Fruit fly (Drosophila melanogaster): Measurements from ENCODE around the gene Dop2R.
"Not testable (repeated sequence)": the region's sequence is repeated elsewhere in the genome, so short reads cannot be mapped to it uniquely, and the experiment has no call there.

The Dop2R gene

DNA sequence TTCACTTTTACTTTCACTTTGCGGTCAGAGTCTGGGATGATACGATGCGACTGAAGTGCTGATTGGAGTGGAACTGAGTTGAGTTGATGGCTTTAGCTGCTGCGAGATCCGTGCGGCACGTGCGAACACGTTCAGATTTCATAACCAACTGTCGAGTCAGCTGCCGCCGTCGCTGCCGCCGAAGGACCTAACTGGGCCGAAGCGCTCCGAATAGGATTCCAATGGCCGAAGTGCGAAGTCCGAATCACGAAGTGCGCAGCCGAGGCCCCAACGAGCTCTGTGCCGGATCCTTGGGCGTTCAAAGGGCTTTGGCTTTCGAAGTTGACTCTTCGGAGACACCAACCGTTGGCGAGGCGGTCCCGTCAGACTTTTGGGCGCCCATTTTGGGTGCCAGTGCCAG, at the start of gene Dop2R:
TSS of gene Dop2R (minus strand) at position 131 of the 400 bp plus-strand sequence.
- no peak for TF ChIP-seq Clk (GFP tag; optimal IDR thresholded peaks at IDR 0.05)
- no peak for TF ChIP-seq CG11617 (GFP tag; optimal IDR thresholded peaks at IDR 0.05)
- TF ChIP-seq CG7101 (tag; optimal IDR thresholded peaks at IDR 0.05), result no peak
- TF ChIP-seq CG12768 (GFP tag; optimal IDR thresholded peaks at IDR 0.05), result no peak
- TF ChIP-seq cnc (optimal IDR thresholded peaks at IDR 0.05), result no peak
- TF ChIP-seq tj (GFP tag; optimal IDR thresholded peaks at IDR 0.05), result no peak
- TF ChIP-seq pad (GFP tag; optimal IDR thresholded peaks at IDR 0.05), result no peak
- no peak for TF ChIP-seq cic (GFP tag; optimal IDR thresholded peaks at IDR 0.05)
- TF ChIP-seq Crg-1 (GFP tag; optimal IDR thresholded peaks at IDR 0.05), result no peak
- TF ChIP-seq Mnt (GFP tag; optimal IDR thresholded peaks at IDR 0.05), result no peak

DNA sequence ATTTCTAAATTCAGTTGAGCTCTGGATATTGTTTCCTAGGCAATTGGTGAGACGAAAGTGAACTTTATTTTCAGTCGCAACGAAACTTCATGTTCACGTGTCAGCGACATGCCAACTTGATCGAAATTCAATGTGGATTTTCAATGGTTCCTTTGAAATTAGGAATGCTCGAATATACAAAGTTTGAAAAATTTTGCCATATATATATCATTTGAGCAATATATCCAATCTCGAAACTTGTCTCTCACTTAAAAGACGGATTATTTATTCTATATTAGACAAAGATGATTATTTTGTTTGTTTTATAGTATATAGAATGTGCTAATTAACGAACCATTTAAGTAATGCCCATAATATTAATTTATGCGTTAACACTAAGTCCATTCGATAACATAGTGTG, 48.0 kb upstream of the Dop2R start, which contains the start of gene karr:
TSS of gene karr (minus strand) at position 101 of the 400 bp plus-strand sequence.
- TF ChIP-seq CG7101 (tag; optimal IDR thresholded peaks at IDR 0.05) (no peak), CG5204 (GFP tag; optimal IDR thresholded peaks at IDR 0.05) (no peak), CG7045 (GFP tag; optimal IDR thresholded peaks at IDR 0.05) (no peak), CG12768 (GFP tag; optimal IDR thresholded peaks at IDR 0.05) (no peak), CG11617 (GFP tag; optimal IDR thresholded peaks at IDR 0.05) (no peak), Crg-1 (GFP tag; optimal IDR thresholded peaks at IDR 0.05) (no peak), CG33017 (tag; optimal IDR thresholded peaks at IDR 0.05) (no peak), cic (GFP tag; optimal IDR thresholded peaks at IDR 0.05) (no peak), Clk (GFP tag; optimal IDR thresholded peaks at IDR 0.05) (no peak), Mnt (GFP tag; optimal IDR thresholded peaks at IDR 0.05) (no peak), ovo (GFP tag; optimal IDR thresholded peaks at IDR 0.05) (no peak), tj (GFP tag; optimal IDR thresholded peaks at IDR 0.05) (no peak), CG1620 (GFP tag; optimal IDR thresholded peaks at IDR 0.05) (no peak)

DNA sequence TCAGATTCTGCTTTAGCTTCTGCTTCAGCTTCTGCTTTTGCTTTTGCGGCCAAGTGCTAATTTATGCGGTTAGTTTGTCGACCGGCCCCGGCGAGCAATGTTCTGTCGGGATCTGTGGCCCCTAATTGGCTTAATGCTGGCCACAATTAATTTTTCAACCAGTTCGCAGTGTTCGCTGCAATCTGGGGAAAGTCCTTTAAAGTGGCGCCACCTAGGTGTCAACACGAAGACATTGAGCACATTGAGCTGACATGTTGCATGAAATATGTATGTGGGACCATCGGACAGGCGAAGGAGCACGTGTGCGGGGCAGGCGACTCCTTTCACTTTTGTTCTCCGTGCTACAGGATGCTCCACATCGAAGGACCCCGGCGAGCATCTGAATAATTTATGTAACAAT, 42.5 kb upstream of the Dop2R start:
- no peak for TF ChIP-seq Clk (GFP tag; optimal IDR thresholded peaks at IDR 0.05)
- no peak for TF ChIP-seq ovo (GFP tag; optimal IDR thresholded peaks at IDR 0.05)
- no peak for TF ChIP-seq CG5204 (GFP tag; optimal IDR thresholded peaks at IDR 0.05)
- TF ChIP-seq cnc (optimal IDR thresholded peaks at IDR 0.05), result no peak
- TF ChIP-seq Hr96 (GFP tag; optimal IDR thresholded peaks at IDR 0.05), result no peak
- TF ChIP-seq tj (GFP tag; optimal IDR thresholded peaks at IDR 0.05), result no peak
- no peak for TF ChIP-seq CG11617 (GFP tag; optimal IDR thresholded peaks at IDR 0.05)
- no peak for TF ChIP-seq Mnt (GFP tag; optimal IDR thresholded peaks at IDR 0.05)
- no peak for TF ChIP-seq Crg-1 (GFP tag; optimal IDR thresholded peaks at IDR 0.05)
- no peak for TF ChIP-seq cic (GFP tag; optimal IDR thresholded peaks at IDR 0.05)
- no peak for TF ChIP-seq CG1620 (GFP tag; optimal IDR thresholded peaks at IDR 0.05)
- TF ChIP-seq CG33017 (tag; optimal IDR thresholded peaks at IDR 0.05), result no peak
- TF ChIP-seq pad (GFP tag; optimal IDR thresholded peaks at IDR 0.05), result no peak
- no peak for TF ChIP-seq toe (GFP tag; optimal IDR thresholded peaks at IDR 0.05)
- TF ChIP-seq kay (GFP tag; ENCODE audit: borderline replicate concordance), result no peak
- TF ChIP-seq CG12768 (GFP tag; optimal IDR thresholded peaks at IDR 0.05), result no peak
- no peak for TF ChIP-seq bab1 (GFP tag; optimal IDR thresholded peaks at IDR 0.05)

DNA sequence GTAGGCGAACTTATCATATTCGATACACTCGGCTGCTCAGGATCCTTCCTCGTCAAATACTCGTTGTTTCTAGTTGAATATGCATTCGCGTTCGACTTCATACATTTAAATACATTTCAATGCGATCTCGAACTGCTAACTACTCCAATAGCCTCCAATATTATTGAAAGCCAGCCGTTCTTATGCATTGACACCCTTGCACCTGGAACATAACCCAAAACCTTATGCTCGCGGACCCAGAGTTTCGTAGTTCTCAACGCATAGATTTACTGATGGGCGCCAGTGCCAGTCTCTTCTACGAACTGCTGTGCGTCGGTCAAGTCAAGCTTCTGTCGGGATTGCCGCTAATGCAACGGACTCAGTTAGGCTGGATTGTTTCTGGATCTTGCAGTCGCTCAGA, 33.9 kb upstream of the Dop2R start, which contains the start of gene CG42581:
TSS of gene CG42581 (minus strand) at position 101 of the 400 bp plus-strand sequence.
- not testable (repeated sequence) for TF ChIP-seq CG5204, bab1, cic (GFP tag; optimal IDR thresholded peaks at IDR 0.05)

DNA sequence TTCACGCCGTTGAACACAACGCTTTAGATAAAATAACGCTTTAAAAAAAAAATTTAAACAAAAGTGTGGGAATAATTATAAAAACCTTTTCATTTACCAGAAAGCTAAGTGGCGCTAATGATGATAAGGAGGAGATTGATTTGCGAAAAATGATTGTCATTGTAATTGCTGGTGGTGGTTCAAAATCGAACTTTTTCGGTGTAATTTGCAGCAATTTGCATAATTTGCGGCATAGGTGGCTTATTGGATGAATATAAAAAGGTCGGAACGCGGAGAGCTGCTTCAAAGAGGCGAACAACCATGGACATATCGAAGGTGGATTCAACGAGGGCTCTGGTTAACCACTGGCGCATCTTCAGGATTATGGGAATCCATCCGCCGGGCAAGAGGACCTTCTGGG, 31.6 kb upstream of the Dop2R start, which contains the start of gene Or19b:
TSS of gene Or19b (plus strand) at position 301 of the 400 bp plus-strand sequence.
- TF ChIP-seq CG12768, ovo, Mnt (GFP tag; optimal IDR thresholded peaks at IDR 0.05): not testable (repeated sequence)

DNA sequence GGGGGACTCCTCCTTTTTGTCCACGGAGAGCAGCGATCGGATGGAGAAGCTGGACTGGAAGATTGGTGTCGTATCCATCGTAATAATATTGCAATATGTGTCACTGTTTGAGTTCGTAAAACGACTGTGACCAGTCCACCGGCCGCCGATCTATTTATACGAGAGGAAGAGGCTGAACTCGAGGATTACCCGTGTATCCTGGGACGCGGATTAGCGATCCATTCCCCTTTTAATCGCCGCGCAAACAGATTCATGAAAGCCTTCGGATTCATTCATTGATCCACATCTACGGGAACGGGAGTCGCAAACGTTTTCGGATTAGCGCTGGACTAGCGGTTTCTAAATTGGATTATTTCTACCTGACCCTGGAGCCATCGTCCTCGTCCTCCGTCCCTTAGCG, 29.8 kb upstream of the Dop2R start, which contains the start of gene fd19B:
TSS of gene fd19B (minus strand) at position 101 of the 400 bp plus-strand sequence.
- TF ChIP-seq CG5204 (GFP tag; optimal IDR thresholded peaks at IDR 0.05), result no peak
- no peak for TF ChIP-seq kay (GFP tag; ENCODE audit: borderline replicate concordance)
- TF ChIP-seq Hr96 (GFP tag; optimal IDR thresholded peaks at IDR 0.05), result no peak
- no peak for TF ChIP-seq ovo (GFP tag; optimal IDR thresholded peaks at IDR 0.05)
- no peak for TF ChIP-seq CG14711 (tag; optimal IDR thresholded peaks at IDR 0.05)
- TF ChIP-seq CG1620 (GFP tag; optimal IDR thresholded peaks at IDR 0.05), result no peak
- TF ChIP-seq cnc (optimal IDR thresholded peaks at IDR 0.05), result no peak
- TF ChIP-seq bab1 (GFP tag; optimal IDR thresholded peaks at IDR 0.05), result no peak
- no peak for TF ChIP-seq CG11617 (GFP tag; optimal IDR thresholded peaks at IDR 0.05)
- TF ChIP-seq CG7101 (tag; optimal IDR thresholded peaks at IDR 0.05), result no peak
- TF ChIP-seq CG7045 (GFP tag; optimal IDR thresholded peaks at IDR 0.05), result no peak

DNA sequence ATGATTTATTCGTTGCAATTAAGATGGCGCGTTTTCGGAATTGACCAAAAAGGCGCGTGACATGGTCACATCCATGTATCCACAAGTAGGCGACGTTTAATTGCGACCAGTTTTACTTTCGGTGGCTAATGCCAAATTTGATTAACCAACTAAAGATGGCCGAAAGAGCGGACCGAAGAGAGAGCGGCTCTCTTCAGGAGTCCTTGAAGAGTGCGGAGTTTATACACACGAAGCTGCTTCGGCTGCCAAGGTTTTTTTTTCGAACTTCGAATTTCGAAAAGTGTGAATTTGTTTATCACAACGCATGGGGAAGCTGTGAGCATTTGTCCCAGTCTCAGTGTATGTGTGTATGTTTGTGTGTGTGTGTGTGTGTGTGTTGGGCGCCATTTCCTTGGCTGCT, 21.3 kb upstream of the Dop2R start:
- TF ChIP-seq CG14711 (tag; optimal IDR thresholded peaks at IDR 0.05), result no peak
- no peak for TF ChIP-seq CG5204 (GFP tag; optimal IDR thresholded peaks at IDR 0.05)
- no peak for TF ChIP-seq tj (GFP tag; optimal IDR thresholded peaks at IDR 0.05)
- no peak for TF ChIP-seq pad (GFP tag; optimal IDR thresholded peaks at IDR 0.05)
- no peak for TF ChIP-seq cnc (optimal IDR thresholded peaks at IDR 0.05)
- TF ChIP-seq Crg-1 (GFP tag; optimal IDR thresholded peaks at IDR 0.05), result no peak
- no peak for TF ChIP-seq CG12768 (GFP tag; optimal IDR thresholded peaks at IDR 0.05)
- no peak for TF ChIP-seq toe (GFP tag; optimal IDR thresholded peaks at IDR 0.05)
- TF ChIP-seq CG1620 (GFP tag; optimal IDR thresholded peaks at IDR 0.05), result no peak
- no peak for TF ChIP-seq cic (GFP tag; optimal IDR thresholded peaks at IDR 0.05)
- no peak for TF ChIP-seq Clk (GFP tag; optimal IDR thresholded peaks at IDR 0.05)
- TF ChIP-seq CG7045 (GFP tag; optimal IDR thresholded peaks at IDR 0.05), result no peak
- TF ChIP-seq Hr96 (GFP tag; optimal IDR thresholded peaks at IDR 0.05), result no peak
- no peak for TF ChIP-seq ovo (GFP tag; optimal IDR thresholded peaks at IDR 0.05)
- TF ChIP-seq CG33017 (tag; optimal IDR thresholded peaks at IDR 0.05), result no peak
